Worm (Caenorhabditis elegans) whole organism, L4 larva: ENCODE data around the gene mon-2.

Source experiments
- Y5F2A.4 ChIP-seq: fragments of 200-800 bp; sonication (Bioruptor generic); optimal IDR thresholded peaks from 2 replicates; lab custom pipeline; 2018; ENCODE audit warnings: mild to moderate bottlenecking, missing genetic modification characterization, missing compliant biosample characterization
- ceh-20 ChIP-seq: fragments of 200-800 bp; sonication (Bioruptor generic); IDR thresholded peaks from 2 replicates; pipeline ENCODE4 v1.3.6; 2022; ENCODE audit warnings: missing genetic modification reagents, missing genetic modification characterization, missing compliant biosample characterization
- ceh-82 ChIP-seq: sonication (generic microtip); optimal IDR thresholded peaks from 2 replicates; lab custom pipeline; 2017; ENCODE audit warnings: missing biosample characterization, missing genetic modification characterization
- daf-12 ChIP-seq: fragments of 150-350 bp; optimal IDR thresholded peaks from 2 replicates; lab custom pipeline; 2014; ENCODE audit warnings: missing biosample characterization, missing genetic modification reagents, missing genetic modification characterization
- daf-8 ChIP-seq: fragments of 200-800 bp; sonication (Bioruptor generic); IDR thresholded peaks from 2 replicates; pipeline ENCODE4 v1.3.6; 2022; ENCODE audit warnings: missing genetic modification characterization, missing compliant biosample characterization
- lin-13 ChIP-seq: fragments of 150-350 bp; optimal IDR thresholded peaks from 2 replicates; lab custom pipeline; 2014; ENCODE audit warnings: missing biosample characterization, missing genetic modification reagents, missing genetic modification characterization
- lin-38 ChIP-seq: fragments of 200-800 bp; sonication (Bioruptor generic); IDR thresholded peaks from 2 replicates; pipeline ENCODE4 v1.3.6; 2022; ENCODE audit warnings: missing genetic modification reagents, missing genetic modification characterization, missing compliant biosample characterization
- lin-39 ChIP-seq: fragments of 150-350 bp; optimal IDR thresholded peaks from 2 replicates; lab custom pipeline; 2014; ENCODE audit warnings: missing biosample characterization, missing genetic modification reagents, missing genetic modification characterization
- sdz-12 ChIP-seq: fragments of 200-800 bp; sonication (Bioruptor generic); optimal IDR thresholded peaks from 2 replicates; lab custom pipeline; 2018; ENCODE audit warnings: mild to moderate bottlenecking, missing genetic modification characterization, missing compliant biosample characterization
- snpc-1.2 ChIP-seq: fragments of 200-800 bp; sonication (Bioruptor generic); IDR thresholded peaks from 2 replicates; pipeline ENCODE4 v1.3.6; 2022; ENCODE audit warnings: missing genetic modification reagents, missing genetic modification characterization, missing compliant biosample characterization
- unc-39 ChIP-seq: sonication (generic microtip); optimal IDR thresholded peaks from 2 replicates; lab custom pipeline; 2017; ENCODE audit warnings: missing biosample characterization, missing genetic modification characterization
- unc-62 ChIP-seq, 3 experiments: fragments of 150-350 bp in 1 of 3; sonication (generic microtip); optimal IDR thresholded peaks in 2 of 3; peaks in 1 of 3; 1 replicate in 1 of 3; 2 replicates in 2 of 3; lab custom pipeline; 2014 to 2017; ENCODE audit warnings: missing biosample characterization in 3 of 3, missing genetic modification characterization in 3 of 3, missing genetic modification reagents in 3 of 3, missing genotype in 1 of 3
- zag-1 ChIP-seq: fragments of 150-350 bp; optimal IDR thresholded peaks from 2 replicates; lab custom pipeline; 2014; ENCODE audit warnings: missing biosample characterization, missing genetic modification characterization

ce11 chrIV:12075497-12075896, 21.1 kb upstream of the mon-2 start, which contains the start of gene K08E4.7:
- TF ChIP-seq sdz-12 (GFP tag; lab: Kevin White, UChicago): no peak
- no peak for TF ChIP-seq lin-39
- TF ChIP-seq snpc-1.2 (GFP tag; lab: Robert Waterston, UW): no peak
- TF ChIP-seq daf-8: no peak
- no peak for TF ChIP-seq unc-62 (GFP tag; optimal IDR thresholded peaks at IDR 0.05 in 1 of 2; lab: Kevin White, UChicago)
- TF ChIP-seq unc-62 (tag; optimal IDR thresholded peaks at IDR 0.05; lab: Kevin White, UChicago): no peak
- TF ChIP-seq Y5F2A.4 (GFP tag; lab: Kevin White, UChicago): no peak
- TF ChIP-seq ceh-82 (tag; lab: Kevin White, UChicago): no peak
- no peak for TF ChIP-seq unc-39 (tag; lab: Kevin White, UChicago)
- TF ChIP-seq zag-1 (tag; lab: Kevin White, UChicago): no peak
- TF ChIP-seq ceh-20 (GFP tag; lab: Robert Waterston, UW): no peak
- TF ChIP-seq lin-38 (GFP tag; lab: Robert Waterston, UW): no peak
- no peak for TF ChIP-seq lin-13
- TF ChIP-seq daf-12: no peak
